Fruit fly (Drosophila melanogaster) whole organism, embryonic: ENCODE data around the gene CG15012.
A peak's percentile ranks its signal among the peaks of the same experiment; 100 is the strongest.

ENCODE experiments used
- ATbp ChIP-seq: fragments of 200-800 bp; sonication (Bioruptor generic); optimal IDR thresholded peaks from 2 replicates; lab custom pipeline; 2017; ENCODE audit warnings: missing biosample characterization, mild to moderate bottlenecking, missing genetic modification characterization, missing genetic modification reagents
- Adf1 ChIP-seq: fragments of 200-800 bp; sonication (Bioruptor generic); IDR thresholded peaks from 2 replicates; pipeline ENCODE4 v1.3.6; 2022; ENCODE audit warnings: missing biosample characterization, missing genetic modification characterization
- Atf-2 ChIP-seq: fragments of 200-800 bp; sonication (Bioruptor generic); optimal IDR thresholded peaks from 2 replicates; lab custom pipeline; 2016; ENCODE audit warnings: missing biosample characterization, missing genetic modification characterization
- BEAF-32 ChIP-seq: fragments of 200-800 bp; sonication (Bioruptor generic); optimal IDR thresholded peaks from 3 replicates; lab custom pipeline; 2017; ENCODE audit warnings: missing biosample characterization, missing genetic modification characterization, mild to moderate bottlenecking, moderate library complexity, missing genetic modification reagents
- CG13287 ChIP-seq: fragments of 200-800 bp; sonication (Bioruptor generic); IDR thresholded peaks from 2 replicates; pipeline ENCODE4 v1.3.6; 2022; ENCODE audit warnings: missing biosample characterization, missing genetic modification characterization; ENCODE audit not compliant: partially characterized antibody
- CG13296 ChIP-seq: fragments of 200-800 bp; sonication (Bioruptor generic); optimal IDR thresholded peaks from 3 replicates; lab custom pipeline; 2018; ENCODE audit warnings: missing biosample characterization, mild to moderate bottlenecking, missing genetic modification characterization
- CG14050 ChIP-seq: fragments of 200-800 bp; sonication (Bioruptor generic); IDR thresholded peaks from 3 replicates; pipeline ENCODE4 v1.3.6; 2022; ENCODE audit warnings: missing biosample characterization, missing genetic modification characterization
- CG14710 ChIP-seq: fragments of 200-800 bp; sonication (Bioruptor generic); optimal IDR thresholded peaks from 3 replicates; lab custom pipeline; 2019; ENCODE audit warnings: missing biosample characterization, mild to moderate bottlenecking, missing genetic modification characterization, moderate library complexity
- CG1529 ChIP-seq: fragments of 200-800 bp; sonication (Bioruptor generic); optimal IDR thresholded peaks from 3 replicates; lab custom pipeline; 2018; ENCODE audit warnings: missing biosample characterization, missing genetic modification characterization
- CG31224 ChIP-seq: fragments of 200-800 bp; sonication (Bioruptor generic); IDR thresholded peaks from 2 replicates; pipeline ENCODE4 v1.3.6; 2022; ENCODE audit warnings: missing biosample characterization, missing genetic modification characterization
- CG34422 ChIP-seq: fragments of 200-800 bp; sonication (Bioruptor generic); IDR thresholded peaks from 3 replicates; pipeline ENCODE4 v1.3.6; 2022; ENCODE audit warnings: missing biosample characterization, missing genetic modification characterization
- CG42726 ChIP-seq: fragments of 200-800 bp; sonication (Bioruptor generic); IDR thresholded peaks from 2 replicates; pipeline ENCODE4 v1.3.6; 2022; ENCODE audit warnings: missing biosample characterization, missing genetic modification characterization; ENCODE audit not compliant: partially characterized antibody
- CG4617 ChIP-seq: fragments of 200-800 bp; sonication (Bioruptor generic); optimal IDR thresholded peaks from 3 replicates; lab custom pipeline; 2016; ENCODE audit warnings: missing biosample characterization, missing genetic modification characterization, borderline replicate concordance
- CG6683 ChIP-seq: fragments of 200-800 bp; sonication (Bioruptor generic); optimal IDR thresholded peaks from 2 replicates; lab custom pipeline; 2017; ENCODE audit warnings: missing biosample characterization, mild to moderate bottlenecking, missing genetic modification characterization, missing genetic modification reagents
- CG7786 ChIP-seq: fragments of 200-800 bp; sonication (Bioruptor generic); optimal IDR thresholded peaks from 2 replicates; lab custom pipeline; 2016; ENCODE audit warnings: missing biosample characterization, missing genetic modification characterization
- CG9727 ChIP-seq: fragments of 200-800 bp; sonication (Bioruptor generic); optimal IDR thresholded peaks from 3 replicates; lab custom pipeline; 2017; ENCODE audit warnings: missing biosample characterization, mild to moderate bottlenecking, missing genetic modification characterization
- CG9797 ChIP-seq: fragments of 200-800 bp; sonication (Bioruptor generic); optimal IDR thresholded peaks from 3 replicates; lab custom pipeline; 2018; ENCODE audit warnings: missing biosample characterization, mild to moderate bottlenecking, missing genetic modification characterization
- D19B ChIP-seq: fragments of 200-800 bp; sonication (Bioruptor generic); optimal IDR thresholded peaks from 2 replicates; lab custom pipeline; 2017; ENCODE audit warnings: missing biosample characterization, mild to moderate bottlenecking, missing genetic modification characterization
- Dp ChIP-seq: fragments of 200-800 bp; sonication (Bioruptor generic); optimal IDR thresholded peaks from 2 replicates; lab custom pipeline; 2018; ENCODE audit warnings: missing biosample characterization, mild to moderate bottlenecking, missing genetic modification characterization, moderate library complexity
- E2f2 ChIP-seq: fragments of 200-800 bp; sonication (Bioruptor generic); IDR thresholded peaks from 2 replicates; pipeline ENCODE4 v1.3.6; 2022; ENCODE audit warnings: missing biosample characterization, missing genetic modification characterization
- H15 ChIP-seq: fragments of 200-800 bp; sonication (Bioruptor generic); IDR thresholded peaks from 3 replicates; pipeline ENCODE4 v1.3.6; 2022; ENCODE audit warnings: missing biosample characterization, missing genetic modification characterization
- HLH54F ChIP-seq: fragments of 200-800 bp; sonication (Bioruptor generic); optimal IDR thresholded peaks from 3 replicates; lab custom pipeline; 2016; ENCODE audit warnings: missing biosample characterization, missing genetic modification characterization
- Hmx ChIP-seq: fragments of 200-800 bp; sonication (Bioruptor generic); optimal IDR thresholded peaks from 2 replicates; lab custom pipeline; 2016; ENCODE audit warnings: missing biosample characterization, missing genetic modification characterization
- Lhr ChIP-seq: fragments of 200-800 bp; sonication (Bioruptor generic); optimal IDR thresholded peaks from 3 replicates; lab custom pipeline; 2017; ENCODE audit warnings: mild to moderate bottlenecking, missing biosample characterization, missing genetic modification reagents, missing genetic modification characterization
- MBD-R2 ChIP-seq: fragments of 200-800 bp; sonication (Bioruptor generic); IDR thresholded peaks from 2 replicates; pipeline ENCODE4 v1.3.6; 2022; ENCODE audit warnings: missing biosample characterization, missing genetic modification characterization
- MESR4 ChIP-seq: fragments of 200-800 bp; sonication (Bioruptor generic); optimal IDR thresholded peaks from 2 replicates; lab custom pipeline; 2018; ENCODE audit warnings: missing biosample characterization, mild to moderate bottlenecking, missing genetic modification characterization, moderate library complexity
- NC2β ChIP-seq: fragments of 200-800 bp; sonication (Bioruptor generic); optimal IDR thresholded peaks from 2 replicates; lab custom pipeline; 2016; ENCODE audit warnings: missing biosample characterization, missing genetic modification characterization
- Spps ChIP-seq: fragments of 200-800 bp; sonication (Bioruptor generic); optimal IDR thresholded peaks from 2 replicates; lab custom pipeline; 2018; ENCODE audit warnings: missing biosample characterization, mild to moderate bottlenecking, missing genetic modification characterization
- Sry-β ChIP-seq: fragments of 200-800 bp; sonication (Bioruptor generic); optimal IDR thresholded peaks from 2 replicates; lab custom pipeline; 2018; ENCODE audit warnings: missing biosample characterization, mild to moderate bottlenecking, missing genetic modification characterization, moderate library complexity
- Stat92E ChIP-seq, 3 experiments: fragments of >200 bp in 2 of 3; fragments of 200-800 bp in 1 of 3; sonication (Bioruptor generic) in 1 of 3; optimal IDR thresholded peaks; 2 replicates each; lab custom pipeline; 2017 to 2019; ENCODE audit warnings: missing biosample characterization in 3 of 3, missing genetic modification characterization in 3 of 3, mild to moderate bottlenecking in 1 of 3, moderate library complexity in 1 of 3
- TFAM ChIP-seq: fragments of 200-800 bp; sonication (Bioruptor generic); optimal IDR thresholded peaks from 2 replicates; lab custom pipeline; 2017; ENCODE audit warnings: missing biosample characterization, missing genetic modification characterization, inconsistent platforms
- YL-1 ChIP-seq: fragments of 200-800 bp; sonication (Bioruptor generic); optimal IDR thresholded peaks from 3 replicates; lab custom pipeline; 2017; ENCODE audit warnings: missing biosample characterization, mild to moderate bottlenecking, missing genetic modification characterization
- bsh ChIP-seq, 2 experiments: fragments of 200-800 bp; sonication (Bioruptor generic); optimal IDR thresholded peaks; 2 replicates each; lab custom pipeline; 2017 to 2018; ENCODE audit warnings: mild to moderate bottlenecking in 2 of 2, missing biosample characterization in 2 of 2, missing genetic modification characterization in 2 of 2, moderate library complexity in 1 of 2
- crp ChIP-seq, 2 experiments: fragments of 200-800 bp; sonication (Bioruptor generic); optimal IDR thresholded peaks; 2 replicates in 1 of 2; 3 replicates in 1 of 2; lab custom pipeline; 2017; ENCODE audit warnings: missing biosample characterization in 2 of 2, missing genetic modification characterization in 2 of 2, mild to moderate bottlenecking in 1 of 2, moderate library complexity in 1 of 2
- dan ChIP-seq: fragments of 200-800 bp; sonication (Bioruptor generic); IDR thresholded peaks from 2 replicates; pipeline ENCODE4 v1.3.6; 2022; ENCODE audit warnings: missing biosample characterization, missing genetic modification characterization
- gfzf ChIP-seq: fragments of 200-800 bp; sonication (Bioruptor generic); optimal IDR thresholded peaks from 2 replicates; lab custom pipeline; 2016; ENCODE audit warnings: missing biosample characterization, mild to moderate bottlenecking, missing genetic modification characterization, moderate library complexity
- knrl ChIP-seq: fragments of 200-800 bp; sonication (Bioruptor generic); IDR thresholded peaks from 3 replicates; pipeline ENCODE4 v1.3.6; 2022; ENCODE audit warnings: missing biosample characterization, missing genetic modification characterization; ENCODE audit not compliant: partially characterized antibody
- lbe ChIP-seq: fragments of 200-800 bp; sonication (Bioruptor generic); optimal IDR thresholded peaks from 2 replicates; lab custom pipeline; 2016; ENCODE audit warnings: missing biosample characterization, mild to moderate bottlenecking, missing genetic modification characterization
- mam ChIP-seq: fragments of 200-800 bp; sonication (Bioruptor generic); optimal IDR thresholded peaks from 3 replicates; lab custom pipeline; 2016; ENCODE audit warnings: missing biosample characterization, missing genetic modification characterization
- onecut ChIP-seq: fragments of 200-800 bp; sonication (Bioruptor generic); IDR thresholded peaks from 2 replicates; pipeline ENCODE4 v1.3.6; 2022; ENCODE audit warnings: missing biosample characterization, missing genetic modification characterization
- pzg ChIP-seq: fragments of 200-800 bp; sonication (Bioruptor generic); optimal IDR thresholded peaks from 3 replicates; lab custom pipeline; 2018; ENCODE audit warnings: missing biosample characterization, mild to moderate bottlenecking, missing genetic modification characterization, moderate library complexity
- row ChIP-seq: fragments of 200-800 bp; sonication (Bioruptor generic); IDR thresholded peaks from 3 replicates; pipeline ENCODE4 v1.3.6; 2022; ENCODE audit warnings: missing biosample characterization, missing genetic modification characterization
- schlank ChIP-seq: fragments of 200-800 bp; sonication (Bioruptor generic); optimal IDR thresholded peaks from 2 replicates; lab custom pipeline; 2018; ENCODE audit warnings: missing biosample characterization, mild to moderate bottlenecking, missing genetic modification characterization
- scrt ChIP-seq: fragments of 200-800 bp; sonication (Bioruptor generic); optimal IDR thresholded peaks from 2 replicates; lab custom pipeline; 2018; ENCODE audit warnings: missing biosample characterization, mild to moderate bottlenecking, missing genetic modification characterization, moderate library complexity
- sens ChIP-seq: fragments of 200-800 bp; sonication (Bioruptor generic); peaks from one replicate; lab custom pipeline; 2016; ENCODE audit warnings: missing biosample characterization, missing genetic modification characterization
- seq ChIP-seq: fragments of 200-800 bp; sonication (Bioruptor generic); IDR thresholded peaks from 2 replicates; pipeline ENCODE4 v1.3.6; 2022; ENCODE audit warnings: missing biosample characterization, missing genetic modification characterization
- stc ChIP-seq: fragments of 200-800 bp; sonication (Bioruptor generic); IDR thresholded peaks from 2 replicates; pipeline ENCODE4 v1.3.6; 2022; ENCODE audit warnings: missing biosample characterization, missing genetic modification characterization
- stwl ChIP-seq: fragments of 200-800 bp; sonication (Bioruptor generic); optimal IDR thresholded peaks from 3 replicates; lab custom pipeline; 2018; ENCODE audit warnings: missing biosample characterization, mild to moderate bottlenecking, missing genetic modification characterization, moderate library complexity
- trem ChIP-seq: fragments of 200-800 bp; optimal IDR thresholded peaks from 3 replicates; lab custom pipeline; 2019; ENCODE audit warnings: missing biosample characterization, mild to moderate bottlenecking, missing genetic modification characterization, moderate library complexity

The CG15012 gene

dm6 chr3L:4322032-4322617 lies 30.1 kb upstream of the CG15012 start, which contains the start of gene CG15014:
Gene CG15014 (minus strand): TSS chr3L:4322259.
- TF ChIP-seq CG42726 (GFP tag; lab: Robert Waterston, UW) (no peak), NC2β (GFP tag; lab: Kevin White, UChicago) (no peak), CG14710 (peak; percentile 23), CG14050 (GFP tag; lab: Robert Waterston, UW) (no peak), ATbp (no peak), MBD-R2 (GFP tag; lab: Robert Waterston, UW) (peak; percentile 68), H15 (GFP tag; lab: Robert Waterston, UW) (no peak), E2f2 (peak; percentile 14; the same call in 1 of the 2 replicates), schlank (tag; lab: Kevin White, UChicago) (no peak), stc (GFP tag; lab: Robert Waterston, UW) (no peak), stwl (tag; lab: Kevin White, UChicago) (peak; percentile 92), knrl (GFP tag; lab: Robert Waterston, UW) (no peak), BEAF-32 (GFP tag; lab: Kevin White, UChicago) (peak; percentile 25), TFAM (GFP tag; lab: Kevin White, UChicago) (no peak), CG6683 (no peak), dan (GFP tag; lab: Robert Waterston, UW) (no peak), lbe (GFP tag; lab: Kevin White, UChicago) (no peak), scrt (GFP tag; lab: Kevin White, UChicago) (no peak), row (GFP tag; lab: Robert Waterston, UW) (peak; percentile 42; the same call in 2 of the 3 replicates), Atf-2 (GFP tag; lab: Kevin White, UChicago) (no peak), Sry-β (no peak), CG13296 (GFP tag; lab: Kevin White, UChicago) (no peak), seq (GFP tag; lab: Robert Waterston, UW) (no peak), sens (GFP tag; lab: Kevin White, UChicago) (peak; percentile 86), Hmx (no peak), CG31224 (GFP tag; lab: Robert Waterston, UW) (no peak), CG4617 (GFP tag; lab: Kevin White, UChicago) (peak; percentile 43), mam (no peak), HLH54F (no peak), CG1529 (GFP tag; lab: Kevin White, UChicago) (no peak), CG9797 (peak; percentile 70), CG34422 (GFP tag; lab: Robert Waterston, UW) (peak; percentile 16; the same call in 1 of the 3 replicates), CG9727 (GFP tag; lab: Kevin White, UChicago) (no peak), bsh (GFP tag; optimal IDR thresholded peaks at IDR 0.05; lab: Kevin White, UChicago) (no peak), Spps (tag; lab: Kevin White, UChicago) (no peak), Stat92E (GFP tag; optimal IDR thresholded peaks at IDR 0.05; lab: Kevin White, UChicago) (peak in 1 of 3 experiments; percentile 14), trem (tag; lab: Kevin White, UChicago) (peak; percentile 29), Adf1 (GFP tag; lab: Robert Waterston, UW) (no peak), Dp (GFP tag; lab: Kevin White, UChicago) (peak; percentile 29), YL-1 (GFP tag; lab: Kevin White, UChicago) (peak; percentile 48), MESR4 (GFP tag; lab: Kevin White, UChicago) (peak; percentile 40), D19B (GFP tag; lab: Kevin White, UChicago) (no peak), Lhr (GFP tag; lab: Kevin White, UChicago) (peak; percentile 6), onecut (GFP tag; lab: Robert Waterston, UW) (no peak), pzg (peak; percentile 49), CG7786 (GFP tag; lab: Kevin White, UChicago) (no peak), CG13287 (peak; percentile 29; the same call in 1 of the 2 replicates), gfzf (GFP tag; lab: Kevin White, UChicago) (peak; percentile 85), crp (GFP tag; optimal IDR thresholded peaks at IDR 0.05; lab: Kevin White, UChicago) (peak in 1 of 2 experiments; percentile 42)
